Fruit fly (Drosophila melanogaster): ENCODE data around the gene Tmtc1.

dm6 chr2L:2637002-2637377 is 40.5 kb upstream of the Tmtc1 start:
- TF ChIP-seq CG13204 (GFP tag; optimal IDR thresholded peaks at IDR 0.05) (no peak), Snoo (tag; optimal IDR thresholded peaks at IDR 0.05) (no peak), CG15710 (tag; optimal IDR thresholded peaks at IDR 0.05) (no peak), Pif1B (GFP tag; optimal IDR thresholded peaks at IDR 0.05) (no peak), EcR (GFP tag; optimal IDR thresholded peaks at IDR 0.05) (no peak), rn (GFP tag; IDR thresholded peaks at IDR 0.05) (no peak), D1 (tag; optimal IDR thresholded peaks at IDR 0.05) (no peak)

Data from whole organism, pupa.